Worm (Caenorhabditis elegans): Measurements from ENCODE around the gene cyn-2.

cyn-2 gene

ce11 chrIII:13714950-13715349 lies 22.5 kb downstream of the cyn-2 start:
- TF ChIP-seq tra-4 (tag; optimal IDR thresholded peaks at IDR 0.05) (no peak), ceh-36 (tag; optimal IDR thresholded peaks at IDR 0.05) (no peak), pes-1 (GFP tag; IDR thresholded peaks at IDR 0.05) (no peak), ama-1 (optimal IDR thresholded peaks at IDR 0.05) (no peak), ets-7 (tag; optimal IDR thresholded peaks at IDR 0.05) (no peak), hnd-1 (tag; optimal IDR thresholded peaks at IDR 0.05) (no peak), hmbx-1 (tag; optimal IDR thresholded peaks at IDR 0.05) (no peak), B0310.2 (tag; optimal IDR thresholded peaks at IDR 0.05) (no peak), tbx-11 (GFP tag; IDR thresholded peaks at IDR 0.05) (no peak), F13C5.2 (tag; optimal IDR thresholded peaks at IDR 0.05) (no peak), tbx-37 (GFP tag; conservative IDR thresholded peaks at IDR 0.05) (no peak), sea-1 (GFP tag; conservative IDR thresholded peaks at IDR 0.05) (no peak), flt-1 (GFP tag; IDR thresholded peaks at IDR 0.05) (no peak), scrt-1 (GFP tag; IDR thresholded peaks at IDR 0.05) (no peak), hmg-4 (GFP tag; optimal IDR thresholded peaks at IDR 0.05) (no peak), ceh-13 (GFP tag; optimal IDR thresholded peaks at IDR 0.05) (no peak), aly-1 (tag; optimal IDR thresholded peaks at IDR 0.05) (no peak)

DNA sequence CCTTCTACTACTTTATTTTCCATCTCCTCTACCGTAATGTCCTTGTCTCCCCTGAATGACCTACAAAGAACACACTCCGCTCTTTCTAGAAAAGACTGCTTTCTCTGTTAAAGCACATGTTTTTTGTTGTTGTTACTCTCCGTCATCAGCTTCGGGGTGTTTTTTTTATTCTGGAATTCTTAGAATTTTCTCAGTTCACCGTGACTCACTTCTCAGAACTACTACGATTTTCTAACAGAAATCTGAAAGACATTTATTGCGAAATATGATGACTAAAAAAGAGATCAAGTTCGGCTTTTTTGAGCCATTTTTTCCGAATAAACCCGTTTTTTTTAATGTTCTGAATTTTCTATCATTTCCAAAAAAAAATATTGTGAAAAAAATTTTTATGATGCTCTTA lies 23.8 kb downstream of the cyn-2 start:
- no peak for TF ChIP-seq hmg-4 (GFP tag; optimal IDR thresholded peaks at IDR 0.05)
- no peak for TF ChIP-seq flt-1 (GFP tag; IDR thresholded peaks at IDR 0.05)

DNA sequence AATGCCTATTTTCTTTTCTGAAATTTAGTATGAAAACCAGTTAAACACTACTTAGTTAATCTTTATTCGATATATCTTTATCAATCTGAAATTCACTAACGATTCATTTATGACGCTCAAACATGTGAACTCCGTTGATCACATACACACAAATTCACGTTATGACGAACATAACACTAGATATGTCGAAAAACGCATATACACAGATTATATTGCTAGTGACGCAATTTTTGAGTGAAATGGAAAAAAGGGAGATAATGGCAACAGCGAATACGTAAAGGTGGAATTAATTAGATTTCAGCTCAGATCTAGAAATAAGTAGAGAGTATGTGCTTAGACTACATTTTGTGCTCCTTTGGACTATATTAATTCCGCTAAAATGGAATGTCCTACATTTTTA lies 24.4 kb downstream of the cyn-2 start:
- no peak for TF ChIP-seq hmg-4 (GFP tag; optimal IDR thresholded peaks at IDR 0.05)
- TF ChIP-seq flt-1 (GFP tag; IDR thresholded peaks at IDR 0.05): no peak
- no peak for TF ChIP-seq B0310.2 (tag; optimal IDR thresholded peaks at IDR 0.05)
- TF ChIP-seq F13C5.2 (tag; optimal IDR thresholded peaks at IDR 0.05): no peak
- TF ChIP-seq ceh-36 (tag; optimal IDR thresholded peaks at IDR 0.05): no peak
- no peak for TF ChIP-seq ets-7 (tag; optimal IDR thresholded peaks at IDR 0.05)
- no peak for TF ChIP-seq sea-1 (GFP tag; conservative IDR thresholded peaks at IDR 0.05)

DNA sequence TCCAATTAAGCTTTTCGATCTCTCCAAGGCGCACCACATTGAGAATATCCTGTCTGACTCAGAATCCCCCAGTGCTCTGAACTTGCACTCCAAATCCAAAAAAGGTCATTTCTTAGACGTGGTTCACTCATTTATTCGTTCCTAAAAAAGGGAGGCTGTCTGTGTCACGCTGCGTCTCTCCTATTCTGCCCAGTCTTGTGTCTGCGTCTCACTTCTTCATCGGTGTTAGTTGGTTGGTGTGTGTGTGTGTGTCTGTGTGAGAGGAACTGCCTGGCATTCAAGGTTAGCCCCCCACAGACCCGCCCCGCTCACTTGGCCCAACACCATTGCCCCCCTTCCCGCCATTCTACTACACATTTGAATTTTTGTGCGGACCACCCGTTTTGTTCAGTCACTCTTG lies 25.0 kb downstream of the cyn-2 start:
- TF ChIP-seq B0310.2 (tag; optimal IDR thresholded peaks at IDR 0.05): no peak
- TF ChIP-seq hmg-4 (GFP tag; optimal IDR thresholded peaks at IDR 0.05): peak; percentile 92
- TF ChIP-seq hnd-1 (tag; optimal IDR thresholded peaks at IDR 0.05): no peak
- TF ChIP-seq ceh-13 (GFP tag; optimal IDR thresholded peaks at IDR 0.05): no peak
- TF ChIP-seq aly-1 (tag; optimal IDR thresholded peaks at IDR 0.05): no peak
- TF ChIP-seq sea-1 (GFP tag; conservative IDR thresholded peaks at IDR 0.05): no peak
- TF ChIP-seq tbx-37 (GFP tag; conservative IDR thresholded peaks at IDR 0.05): no peak
- TF ChIP-seq ceh-36 (tag; optimal IDR thresholded peaks at IDR 0.05): no peak
- TF ChIP-seq flt-1 (GFP tag; IDR thresholded peaks at IDR 0.05): no peak; the same call in 1 of the 2 replicates
- no peak for TF ChIP-seq tra-4 (tag; optimal IDR thresholded peaks at IDR 0.05)
- TF ChIP-seq hmbx-1 (tag; optimal IDR thresholded peaks at IDR 0.05): no peak
- TF ChIP-seq tbx-11 (GFP tag; IDR thresholded peaks at IDR 0.05): 0 out of 2 replicates have a peak, but pooled peaks have one; percentile 36

ce11 chrIII:13718403-13718969 lies 26.0 kb downstream of the cyn-2 start:
- TF ChIP-seq hmbx-1 (tag; optimal IDR thresholded peaks at IDR 0.05): no peak
- TF ChIP-seq F13C5.2 (tag; optimal IDR thresholded peaks at IDR 0.05): no peak
- no peak for TF ChIP-seq scrt-1 (GFP tag; IDR thresholded peaks at IDR 0.05)

- TF ChIP-seq ceh-36 (tag; optimal IDR thresholded peaks at IDR 0.05) (no peak), flt-1 (GFP tag; IDR thresholded peaks at IDR 0.05) (no peak), tbx-37 (GFP tag; conservative IDR thresholded peaks at IDR 0.05) (no peak), pes-1 (GFP tag; IDR thresholded peaks at IDR 0.05) (no peak), B0310.2 (tag; optimal IDR thresholded peaks at IDR 0.05) (no peak), hmg-4 (GFP tag; optimal IDR thresholded peaks at IDR 0.05) (no peak)
Measured at ce11 chrIII:13719247-13719758, 26.8 kb downstream of the cyn-2 start.

DNA sequence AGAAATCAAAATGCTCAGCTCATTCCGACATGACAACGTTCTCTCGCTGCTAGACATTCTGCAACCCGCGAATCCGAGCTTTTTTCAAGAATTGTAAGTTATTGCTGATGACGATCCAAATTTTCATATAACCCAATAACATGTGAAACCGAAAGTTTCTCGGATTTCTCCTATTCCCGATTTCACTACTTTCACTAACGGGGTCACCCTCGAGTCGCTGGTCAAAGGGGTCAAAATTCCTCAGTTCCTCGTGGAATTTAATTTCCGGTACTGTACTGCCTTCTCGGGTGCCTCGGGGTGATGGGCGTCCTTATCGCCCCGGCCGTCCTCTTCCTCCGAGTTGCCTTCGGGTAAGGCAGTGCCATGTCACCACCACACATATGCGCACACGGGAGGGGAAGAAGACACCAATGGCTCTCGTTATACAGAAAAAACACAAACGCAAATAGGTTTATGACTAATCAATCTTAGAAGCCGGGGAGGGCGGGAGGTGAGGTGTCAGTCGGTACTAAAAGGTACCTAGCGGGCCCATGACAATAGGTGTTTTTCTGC lies 27.8 kb downstream of the cyn-2 start:
- TF ChIP-seq hmbx-1 (tag; optimal IDR thresholded peaks at IDR 0.05): no peak
- no peak for TF ChIP-seq sea-1 (GFP tag; conservative IDR thresholded peaks at IDR 0.05)
- no peak for TF ChIP-seq ceh-13 (GFP tag; optimal IDR thresholded peaks at IDR 0.05)
- TF ChIP-seq hmg-4 (GFP tag; optimal IDR thresholded peaks at IDR 0.05): peak; percentile 81
- no peak for TF ChIP-seq scrt-1 (GFP tag; IDR thresholded peaks at IDR 0.05)
- TF ChIP-seq tbx-37 (GFP tag; conservative IDR thresholded peaks at IDR 0.05): no peak
- peak; percentile 10; the same call in 1 of the 2 replicates for TF ChIP-seq pes-1 (GFP tag; IDR thresholded peaks at IDR 0.05)
- TF ChIP-seq ets-7 (tag; optimal IDR thresholded peaks at IDR 0.05): no peak
- TF ChIP-seq aly-1 (tag; optimal IDR thresholded peaks at IDR 0.05): peak; percentile 63
- TF ChIP-seq ama-1 (optimal IDR thresholded peaks at IDR 0.05): no peak
- TF ChIP-seq ceh-36 (tag; optimal IDR thresholded peaks at IDR 0.05): no peak
- TF ChIP-seq tra-4 (tag; optimal IDR thresholded peaks at IDR 0.05): no peak
- no peak for TF ChIP-seq tbx-11 (GFP tag; IDR thresholded peaks at IDR 0.05)
- no peak for TF ChIP-seq hnd-1 (tag; optimal IDR thresholded peaks at IDR 0.05)
- no peak for TF ChIP-seq F13C5.2 (tag; optimal IDR thresholded peaks at IDR 0.05)
- TF ChIP-seq flt-1 (GFP tag; IDR thresholded peaks at IDR 0.05): no peak

DNA sequence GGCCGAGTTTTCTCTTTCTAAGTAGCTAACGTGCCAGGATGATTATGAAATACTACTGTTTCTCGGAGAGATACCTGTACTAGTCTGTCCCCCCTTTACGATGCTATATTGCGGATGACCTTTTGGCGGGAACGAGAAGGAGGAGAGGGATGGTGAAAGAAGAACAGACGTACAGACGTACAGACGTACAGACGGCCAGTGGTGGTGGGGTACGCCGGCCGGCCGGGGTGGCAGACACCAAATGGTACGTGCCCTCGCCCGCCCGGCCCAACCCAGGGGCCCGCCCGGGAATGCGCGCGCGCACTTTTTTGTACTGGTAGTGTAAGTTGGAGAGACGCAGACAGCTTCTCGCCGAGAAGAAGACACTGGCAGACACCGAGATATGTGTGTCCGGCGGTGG lies 28.6 kb downstream of the cyn-2 start:
- peak; percentile 88 for TF ChIP-seq hmg-4 (GFP tag; optimal IDR thresholded peaks at IDR 0.05)
- TF ChIP-seq pes-1 (GFP tag; IDR thresholded peaks at IDR 0.05): 0 out of 2 replicates have a peak, but pooled peaks have one; percentile 26
- TF ChIP-seq F13C5.2 (tag; optimal IDR thresholded peaks at IDR 0.05): peak; percentile 25
- no peak for TF ChIP-seq hmbx-1 (tag; optimal IDR thresholded peaks at IDR 0.05)
- peak; percentile 37; the same call in 1 of the 2 replicates for TF ChIP-seq tbx-11 (GFP tag; IDR thresholded peaks at IDR 0.05)
- TF ChIP-seq scrt-1 (GFP tag; IDR thresholded peaks at IDR 0.05): no peak
- no peak for TF ChIP-seq ets-7 (tag; optimal IDR thresholded peaks at IDR 0.05)
- no peak for TF ChIP-seq hnd-1 (tag; optimal IDR thresholded peaks at IDR 0.05)
- TF ChIP-seq ceh-13 (GFP tag; optimal IDR thresholded peaks at IDR 0.05): no peak
- TF ChIP-seq tbx-37 (GFP tag; conservative IDR thresholded peaks at IDR 0.05): no peak
- TF ChIP-seq sea-1 (GFP tag; conservative IDR thresholded peaks at IDR 0.05): peak; percentile 66; the same call in 1 of the 2 replicates
- peak; percentile 29 for TF ChIP-seq ceh-36 (tag; optimal IDR thresholded peaks at IDR 0.05)
- peak; percentile 46 for TF ChIP-seq aly-1 (tag; optimal IDR thresholded peaks at IDR 0.05)
- peak; percentile 11 for TF ChIP-seq tra-4 (tag; optimal IDR thresholded peaks at IDR 0.05)
- TF ChIP-seq B0310.2 (tag; optimal IDR thresholded peaks at IDR 0.05): peak; percentile 48
- peak; percentile 35 for TF ChIP-seq flt-1 (GFP tag; IDR thresholded peaks at IDR 0.05)
- TF ChIP-seq ama-1 (optimal IDR thresholded peaks at IDR 0.05): no peak
